Fruit fly (Drosophila melanogaster): ENCODE measurements around the gene Dysb.

Gene Dysb

DNA sequence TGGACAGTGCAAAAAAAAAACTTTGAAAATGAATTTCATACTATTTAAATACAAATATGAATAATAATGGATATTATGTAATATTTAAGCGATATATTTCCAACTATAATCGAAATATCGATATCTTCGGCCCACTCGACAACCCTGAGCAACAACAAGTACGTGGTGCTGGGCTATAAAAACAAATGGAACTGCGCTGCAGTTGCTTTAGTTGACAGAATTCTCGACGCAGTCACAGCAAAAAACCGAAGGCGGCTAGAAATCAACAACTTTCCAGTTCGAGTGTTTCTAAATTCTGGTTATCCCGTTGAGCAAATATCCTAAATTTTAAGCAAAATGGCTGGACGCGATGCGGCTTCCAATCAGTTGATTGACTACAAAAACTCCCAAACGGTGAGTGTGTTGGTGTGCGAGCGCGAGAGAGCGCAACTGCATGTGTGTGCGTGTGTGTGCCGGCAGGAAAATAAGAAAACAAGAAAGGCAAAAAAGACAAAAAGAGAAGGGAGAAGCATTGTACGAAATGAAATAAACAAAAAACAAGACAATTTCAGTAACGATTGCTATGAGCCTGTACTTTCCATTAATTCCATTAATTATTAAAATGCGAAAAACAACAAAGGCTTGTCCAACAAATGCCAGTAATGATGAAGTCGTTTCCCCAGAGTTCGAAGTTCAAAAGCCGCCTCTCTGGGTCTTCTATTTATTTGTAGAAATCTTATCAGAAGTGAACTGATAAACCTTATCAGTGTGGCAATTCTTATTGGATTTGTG lies 44.9 kb upstream of the Dysb start, which contains the start of gene Cat (continued):
- TF ChIP-seq slou (GFP tag; optimal IDR thresholded peaks at IDR 0.05) (no peak), pho (GFP tag; optimal IDR thresholded peaks at IDR 0.05) (no peak), sr (GFP tag; IDR thresholded peaks at IDR 0.05) (no peak), NC2β (GFP tag; optimal IDR thresholded peaks at IDR 0.05) (peak; percentile 15), CG2129 (GFP tag; IDR thresholded peaks at IDR 0.05; ENCODE audit: partially characterized antibody) (peak; percentile 87), da (GFP tag; optimal IDR thresholded peaks at IDR 0.05) (no peak), dmrt11E (tag; optimal IDR thresholded peaks at IDR 0.05) (peak; percentile 4), Sry-β (GFP tag; optimal IDR thresholded peaks at IDR 0.05) (no peak), unc-4 (GFP tag; IDR thresholded peaks at IDR 0.05; ENCODE audit: partially characterized antibody) (peak; percentile 91), CTCF (GFP tag; optimal IDR thresholded peaks at IDR 0.05) (no peak), Sox100B (GFP tag; optimal IDR thresholded peaks at IDR 0.05) (peak; percentile 19), HHEX (GFP tag; optimal IDR thresholded peaks at IDR 0.05) (peak; percentile 19), CG30431 (GFP tag; optimal IDR thresholded peaks at IDR 0.05) (no peak), bsh (GFP tag; optimal IDR thresholded peaks at IDR 0.05) (peak; percentile 23 to 100), CG2199 (GFP tag; IDR thresholded peaks at IDR 0.05) (peak; percentile 64; the same call in 1 of the 3 replicates), ind (GFP tag; optimal IDR thresholded peaks at IDR 0.05) (peak; percentile 45), br (optimal IDR thresholded peaks at IDR 0.05) (no peak), hbn (GFP tag; IDR thresholded peaks at IDR 0.05; ENCODE audit: partially characterized antibody) (peak; percentile 86), CG34224 (GFP tag; IDR thresholded peaks at IDR 0.05; ENCODE audit: partially characterized antibody) (peak; percentile 89), ftz-f1 (GFP tag; optimal IDR thresholded peaks at IDR 0.05) (peak; percentile 73), tll (GFP tag; optimal IDR thresholded peaks at IDR 0.05) (peak in 1 of 2 experiments; percentile 14), CG11695 (GFP tag; IDR thresholded peaks at IDR 0.05) (no peak), Bgb (GFP tag; IDR thresholded peaks at IDR 0.05; ENCODE audit: partially characterized antibody) (peak; percentile 84), Dfd (GFP tag; optimal IDR thresholded peaks at IDR 0.05) (no peak), odd (GFP tag; optimal IDR thresholded peaks at IDR 0.05) (no peak), Side (GFP tag; optimal IDR thresholded peaks at IDR 0.05) (no peak), Ptx1 (GFP tag; IDR thresholded peaks at IDR 0.05) (no peak), CG14050 (GFP tag; IDR thresholded peaks at IDR 0.05) (no peak), CG7357 (GFP tag; IDR thresholded peaks at IDR 0.05) (0 out of 3 replicates have a peak, but pooled peaks have one; percentile 21), CG12236 (GFP tag; optimal IDR thresholded peaks at IDR 0.05) (no peak), Doc2 (GFP tag; IDR thresholded peaks at IDR 0.05) (no peak), sqz (GFP tag; optimal IDR thresholded peaks at IDR 0.05) (peak; percentile 51), CG3281 (GFP tag; optimal IDR thresholded peaks at IDR 0.05) (peak; percentile 23), CG6765 (GFP tag; optimal IDR thresholded peaks at IDR 0.05) (peak; percentile 43), nom (GFP tag; optimal IDR thresholded peaks at IDR 0.05) (peak; percentile 100), HLH3B (GFP tag; IDR thresholded peaks at IDR 0.05) (no peak), CG31224 (GFP tag; IDR thresholded peaks at IDR 0.05) (no peak), CG6654 (GFP tag; optimal IDR thresholded peaks at IDR 0.05) (no peak), Camta (GFP tag; optimal IDR thresholded peaks at IDR 0.05) (no peak), MESR4 (GFP tag; optimal IDR thresholded peaks at IDR 0.05) (peak; percentile 75), kay (GFP tag; optimal IDR thresholded peaks at IDR 0.05) (no peak), CG16779 (GFP tag; IDR thresholded peaks at IDR 0.05) (no peak), CG9797 (GFP tag; optimal IDR thresholded peaks at IDR 0.05) (peak; percentile 12), HmgD (GFP tag; optimal IDR thresholded peaks at IDR 0.05) (no peak), hkb (optimal IDR thresholded peaks at IDR 0.05) (no peak), hkb (GFP tag; IDR thresholded peaks at IDR 0.05) (no peak), sisA (GFP tag; IDR thresholded peaks at IDR 0.05) (no peak), CG4707 (GFP tag; optimal IDR thresholded peaks at IDR 0.05) (peak; percentile 3), CG32772 (GFP tag; IDR thresholded peaks at IDR 0.05) (no peak), CG1602 (GFP tag; optimal IDR thresholded peaks at IDR 0.05) (no peak), Sin3A (optimal IDR thresholded peaks at IDR 0.05) (peak; percentile 1)
